Worm (Caenorhabditis elegans): Measurements from ENCODE around the gene C01F6.14.

DNA sequence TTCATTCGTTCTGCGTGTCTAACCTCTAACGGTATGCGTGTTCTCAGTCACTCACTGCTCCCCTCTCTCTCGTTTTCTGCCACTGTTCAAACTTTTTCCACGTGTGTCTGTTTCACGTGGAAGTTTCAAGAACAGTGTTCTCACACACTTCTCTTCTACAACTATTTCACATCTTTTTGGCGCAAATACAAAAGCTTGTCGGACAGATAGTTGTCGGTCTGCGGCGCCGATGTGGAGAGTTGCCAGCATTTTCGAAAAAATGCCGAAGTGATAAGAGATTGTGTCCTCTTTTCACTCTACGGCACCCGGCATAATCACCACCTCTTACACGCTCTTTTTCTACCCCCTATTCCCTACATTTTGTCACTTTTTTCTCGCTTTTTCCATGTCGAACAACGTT lies 14.4 kb upstream of the C01F6.14 start:
- TF ChIP-seq mep-1 (tag; optimal IDR thresholded peaks at IDR 0.05) (no peak), nhr-77 (tag; optimal IDR thresholded peaks at IDR 0.05) (no peak)

All from whole organism, L1 larva.